Worm (Caenorhabditis elegans) whole organism, early embryonic: ENCODE data around the gene laat-1.

Source experiments
- B0310.2 ChIP-seq: sonication (generic microtip); optimal IDR thresholded peaks from 2 replicates; lab custom pipeline; 2016; ENCODE audit warnings: mild to moderate bottlenecking, missing genetic modification characterization, missing compliant biosample characterization
- F13C5.2 ChIP-seq: sonication (generic microtip); optimal IDR thresholded peaks from 2 replicates; lab custom pipeline; 2017; ENCODE audit warnings: mild to moderate bottlenecking, missing genetic modification characterization, inconsistent platforms, missing compliant biosample characterization
- aly-1 ChIP-seq: sonication (generic microtip); optimal IDR thresholded peaks from 2 replicates; lab custom pipeline; 2016; ENCODE audit warnings: missing genetic modification characterization, missing compliant biosample characterization
- ama-1 ChIP-seq: fragments of 150-350 bp; optimal IDR thresholded peaks from 2 replicates; lab custom pipeline; 2014
- ceh-13 ChIP-seq: fragments of 200-800 bp; sonication (Bioruptor generic); optimal IDR thresholded peaks from 2 replicates; lab custom pipeline; 2018; ENCODE audit warnings: mild to moderate bottlenecking, missing genetic modification characterization, missing compliant biosample characterization
- ceh-36 ChIP-seq: sonication (generic microtip); optimal IDR thresholded peaks from 2 replicates; lab custom pipeline; 2016; ENCODE audit warnings: missing genetic modification characterization, inconsistent platforms, missing compliant biosample characterization
- ets-7 ChIP-seq: sonication (generic microtip); optimal IDR thresholded peaks from 2 replicates; lab custom pipeline; 2016; ENCODE audit warnings: missing genotype, missing genetic modification characterization, missing compliant biosample characterization
- flt-1 ChIP-seq: fragments of 200-800 bp; sonication (Bioruptor generic); IDR thresholded peaks from 2 replicates; pipeline ENCODE4 v1.3.6; 2022; ENCODE audit warnings: missing genetic modification characterization, missing compliant biosample characterization
- hmbx-1 ChIP-seq: sonication (generic microtip); optimal IDR thresholded peaks from 2 replicates; lab custom pipeline; 2016; ENCODE audit warnings: mild to moderate bottlenecking, missing genetic modification characterization, missing compliant biosample characterization
- hmg-4 ChIP-seq: fragments of 200-800 bp; sonication (Bioruptor generic); optimal IDR thresholded peaks from 2 replicates; lab custom pipeline; 2018; ENCODE audit warnings: mild to moderate bottlenecking, missing genetic modification characterization, missing compliant biosample characterization
- hnd-1 ChIP-seq: sonication (generic microtip); optimal IDR thresholded peaks from 2 replicates; lab custom pipeline; 2016; ENCODE audit warnings: missing genetic modification characterization, missing compliant biosample characterization
- pes-1 ChIP-seq: fragments of 200-800 bp; sonication (Bioruptor generic); IDR thresholded peaks from 2 replicates; pipeline ENCODE4 v1.3.6; 2022; ENCODE audit warnings: missing genetic modification reagents, missing genetic modification characterization, missing compliant biosample characterization
- scrt-1 ChIP-seq: fragments of 200-800 bp; sonication (Bioruptor generic); IDR thresholded peaks from 2 replicates; pipeline ENCODE4 v1.3.6; 2022; ENCODE audit warnings: missing genetic modification characterization, missing compliant biosample characterization
- sea-1 ChIP-seq: fragments of 200-800 bp; sonication (Bioruptor generic); conservative IDR thresholded peaks from 2 replicates; pipeline ENCODE4 v1.3.6; 2022; ENCODE audit warnings: missing genetic modification characterization, missing compliant biosample characterization
- tbx-11 ChIP-seq: fragments of 200-800 bp; sonication (Bioruptor generic); IDR thresholded peaks from 2 replicates; pipeline ENCODE4 v1.3.6; 2022; ENCODE audit warnings: missing genetic modification characterization, missing compliant biosample characterization
- tbx-37 ChIP-seq: fragments of 200-800 bp; sonication (Bioruptor generic); conservative IDR thresholded peaks from 2 replicates; pipeline ENCODE4 v1.3.6; 2022; ENCODE audit warnings: missing genetic modification reagents, missing genetic modification characterization, missing compliant biosample characterization
- tra-4 ChIP-seq: sonication (generic microtip); optimal IDR thresholded peaks from 2 replicates; lab custom pipeline; 2017; ENCODE audit warnings: missing genetic modification characterization, missing compliant biosample characterization

The laat-1 gene

DNA sequence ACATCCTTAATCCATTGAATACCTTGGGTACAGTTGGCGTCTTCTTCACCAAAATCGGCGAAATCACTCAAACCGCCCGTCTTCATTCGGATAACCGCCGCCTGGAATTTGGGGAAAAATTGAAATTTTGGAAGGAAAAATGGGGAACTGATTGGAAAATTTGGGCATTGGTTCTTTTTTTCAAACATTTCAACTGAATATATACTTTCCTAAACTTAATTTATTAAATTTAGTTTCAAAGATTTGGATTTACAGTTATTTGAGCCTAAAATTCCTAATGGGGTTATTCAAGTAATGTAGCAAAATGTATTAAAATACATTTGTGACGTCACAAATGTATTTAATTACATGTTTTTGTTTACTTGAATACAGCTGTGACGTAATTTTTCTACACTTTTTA, at the start of gene laat-1:
laat-1 (minus strand) TSS at position 101 of the 400 bp plus-strand sequence.
- no peak for TF ChIP-seq hmg-4 (GFP tag; lab: Kevin White, UChicago)
- no peak for TF ChIP-seq sea-1 (GFP tag; lab: Robert Waterston, UW)
- no peak for TF ChIP-seq pes-1
- no peak for TF ChIP-seq F13C5.2 (tag; lab: Kevin White, UChicago)
- TF ChIP-seq aly-1 (tag; lab: Kevin White, UChicago): no peak
- TF ChIP-seq flt-1 (GFP tag; lab: Robert Waterston, UW): no peak
- TF ChIP-seq tbx-37 (GFP tag; lab: Robert Waterston, UW): no peak
- TF ChIP-seq B0310.2: no peak

- TF ChIP-seq aly-1 (tag; lab: Kevin White, UChicago): no peak
- no peak for TF ChIP-seq ama-1 (lab: Kevin White, UChicago)
- no peak for TF ChIP-seq pes-1
- no peak for TF ChIP-seq tbx-11 (GFP tag; lab: Robert Waterston, UW)
- TF ChIP-seq hnd-1 (tag; lab: Kevin White, UChicago): no peak
- TF ChIP-seq flt-1 (GFP tag; lab: Robert Waterston, UW): no peak
- TF ChIP-seq scrt-1 (GFP tag; lab: Robert Waterston, UW): no peak
- TF ChIP-seq ceh-36 (tag; lab: Kevin White, UChicago): no peak
- no peak for TF ChIP-seq hmbx-1 (tag; lab: Kevin White, UChicago)
- no peak for TF ChIP-seq sea-1 (GFP tag; lab: Robert Waterston, UW)
- no peak for TF ChIP-seq F13C5.2 (tag; lab: Kevin White, UChicago)
- no peak for TF ChIP-seq ets-7 (tag; lab: Kevin White, UChicago)
- no peak for TF ChIP-seq ceh-13 (GFP tag; lab: Kevin White, UChicago)
- no peak for TF ChIP-seq hmg-4 (GFP tag; lab: Kevin White, UChicago)
Observed at ce11 chrII:286551-286724, 48.8 kb upstream of the laat-1 start, which contains the start of gene misc-1. TSS of gene misc-1 (plus strand) at chrII:286625.

- TF ChIP-seq scrt-1 (GFP tag; lab: Robert Waterston, UW): no peak
- TF ChIP-seq ets-7 (tag; lab: Kevin White, UChicago): no peak
- TF ChIP-seq hmbx-1 (tag; lab: Kevin White, UChicago): no peak
- TF ChIP-seq tra-4 (tag; lab: Kevin White, UChicago): no peak
- no peak for TF ChIP-seq hmg-4 (GFP tag; lab: Kevin White, UChicago)
- TF ChIP-seq tbx-37 (GFP tag; lab: Robert Waterston, UW): no peak
- TF ChIP-seq ceh-13 (GFP tag; lab: Kevin White, UChicago): no peak
- TF ChIP-seq pes-1: no peak
- no peak for TF ChIP-seq ceh-36 (tag; lab: Kevin White, UChicago)
- no peak for TF ChIP-seq ama-1 (lab: Kevin White, UChicago)
- no peak for TF ChIP-seq B0310.2
- TF ChIP-seq tbx-11 (GFP tag; lab: Robert Waterston, UW): no peak
- no peak for TF ChIP-seq sea-1 (GFP tag; lab: Robert Waterston, UW)
Observed at ce11 chrII:285627-286550, 48.3 kb upstream of the laat-1 start, which contains the start of gene B0432.10. TSS of gene B0432.10 (minus strand) at chrII:286275.

DNA sequence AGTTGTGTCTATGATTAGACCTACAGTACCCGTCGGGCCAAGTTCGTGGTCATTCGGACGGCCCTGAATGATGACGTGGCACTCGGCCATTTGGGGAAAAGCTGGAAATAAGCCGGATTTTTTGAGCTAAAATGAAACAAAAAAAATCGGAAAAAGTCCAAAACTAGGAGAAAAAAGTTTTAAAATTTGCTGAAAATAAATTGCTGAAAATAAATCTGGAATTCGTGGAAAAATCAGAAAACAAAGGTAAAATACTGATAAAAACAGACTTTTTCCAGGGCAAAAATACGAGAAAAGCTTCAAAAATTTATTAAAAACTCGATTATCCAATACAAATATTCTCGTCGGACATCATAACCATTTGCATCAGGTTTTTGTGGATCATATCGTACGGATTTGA, 46.0 kb upstream of the laat-1 start, which contains the start of gene B0432.9:
B0432.9 (minus strand) TSS at position 101 of the 400 bp plus-strand sequence.
- TF ChIP-seq tbx-11 (GFP tag; lab: Robert Waterston, UW) (no peak), hmbx-1 (tag; lab: Kevin White, UChicago) (no peak), scrt-1 (GFP tag; lab: Robert Waterston, UW) (no peak), flt-1 (GFP tag; lab: Robert Waterston, UW) (no peak), ceh-36 (tag; lab: Kevin White, UChicago) (no peak), tbx-37 (GFP tag; lab: Robert Waterston, UW) (no peak), ceh-13 (GFP tag; lab: Kevin White, UChicago) (no peak), F13C5.2 (tag; lab: Kevin White, UChicago) (no peak), tra-4 (tag; lab: Kevin White, UChicago) (no peak), B0310.2 (no peak), sea-1 (GFP tag; lab: Robert Waterston, UW) (no peak), ama-1 (lab: Kevin White, UChicago) (no peak), hmg-4 (GFP tag; lab: Kevin White, UChicago) (no peak), hnd-1 (tag; lab: Kevin White, UChicago) (no peak), pes-1 (no peak), aly-1 (tag; lab: Kevin White, UChicago) (no peak)

DNA sequence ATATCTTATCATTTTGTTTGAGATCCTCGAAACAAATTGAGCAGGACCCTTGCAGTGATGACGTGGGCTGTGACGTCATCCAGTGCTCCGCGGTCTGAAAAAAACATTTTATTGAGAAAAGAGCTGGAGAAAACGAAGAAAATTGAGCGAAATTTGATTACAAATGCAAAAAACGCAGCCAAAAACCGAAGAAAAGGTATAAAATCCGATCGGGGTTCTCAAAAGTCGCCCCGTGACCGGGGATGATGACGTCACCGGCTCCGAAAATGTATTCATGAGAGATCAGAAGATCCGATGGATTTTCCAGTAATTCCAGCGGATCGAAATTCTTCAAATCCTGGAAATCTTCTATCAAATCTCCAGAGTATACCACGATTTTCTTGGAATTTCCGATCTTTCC, 44.9 kb upstream of the laat-1 start, which contains the start of gene trul-1:
trul-1 (minus strand) TSS at position 101 of the 400 bp plus-strand sequence.
- TF ChIP-seq ceh-13 (GFP tag; lab: Kevin White, UChicago) (no peak), F13C5.2 (tag; lab: Kevin White, UChicago) (no peak), tbx-37 (GFP tag; lab: Robert Waterston, UW) (no peak), aly-1 (tag; lab: Kevin White, UChicago) (no peak), B0310.2 (no peak), hmg-4 (GFP tag; lab: Kevin White, UChicago) (no peak), hnd-1 (tag; lab: Kevin White, UChicago) (no peak), ama-1 (lab: Kevin White, UChicago) (no peak), scrt-1 (GFP tag; lab: Robert Waterston, UW) (no peak), flt-1 (GFP tag; lab: Robert Waterston, UW) (no peak), pes-1 (no peak), tbx-11 (GFP tag; lab: Robert Waterston, UW) (no peak), ets-7 (tag; lab: Kevin White, UChicago) (no peak)

DNA sequence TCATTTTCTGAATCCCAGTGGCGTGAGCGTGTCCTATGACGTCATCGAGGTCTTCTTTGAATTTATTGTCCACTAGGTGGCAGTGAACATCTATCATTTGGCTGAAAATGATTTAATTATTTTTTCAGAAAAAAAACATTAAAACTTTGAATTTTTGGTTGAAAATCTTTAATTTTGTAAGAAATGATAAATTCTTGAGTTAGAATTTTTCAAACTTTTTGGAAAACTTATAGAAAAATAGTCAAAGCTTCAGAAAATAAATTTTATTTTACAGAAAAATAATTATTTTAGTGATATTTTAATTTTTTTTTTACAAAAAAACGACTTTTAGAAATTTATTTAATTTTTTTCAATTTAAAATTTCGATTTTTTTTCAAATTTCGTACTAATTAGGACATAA, 41.0 kb upstream of the laat-1 start, which contains the start of gene B0432.8:
B0432.8 (minus strand) TSS at position 101 of the 400 bp plus-strand sequence.
- TF ChIP-seq hmg-4 (GFP tag; lab: Kevin White, UChicago): no peak
- no peak for TF ChIP-seq tbx-37 (GFP tag; lab: Robert Waterston, UW)
- TF ChIP-seq ets-7 (tag; lab: Kevin White, UChicago): no peak
- no peak for TF ChIP-seq flt-1 (GFP tag; lab: Robert Waterston, UW)
- no peak for TF ChIP-seq scrt-1 (GFP tag; lab: Robert Waterston, UW)
- TF ChIP-seq sea-1 (GFP tag; lab: Robert Waterston, UW): no peak
- no peak for TF ChIP-seq B0310.2
- TF ChIP-seq ceh-36 (tag; lab: Kevin White, UChicago): no peak
- TF ChIP-seq hmbx-1 (tag; lab: Kevin White, UChicago): no peak
- no peak for TF ChIP-seq tbx-11 (GFP tag; lab: Robert Waterston, UW)
- TF ChIP-seq tra-4 (tag; lab: Kevin White, UChicago): no peak
- TF ChIP-seq hnd-1 (tag; lab: Kevin White, UChicago): no peak
- TF ChIP-seq pes-1: no peak
- no peak for TF ChIP-seq ceh-13 (GFP tag; lab: Kevin White, UChicago)
- TF ChIP-seq aly-1 (tag; lab: Kevin White, UChicago): no peak
